Fruit fly (Drosophila melanogaster): ENCODE results near the gene cact.
A peak's percentile ranks its signal among the peaks of the same experiment; 100 is the strongest.

dm6 chr2L:16271486-16271806 is 54.6 kb downstream of the cact start:
- TF ChIP-seq kay (GFP tag; ENCODE audit: borderline replicate concordance) = peak; percentile 62
- peak; percentile 85 for TF ChIP-seq Mnt (GFP tag; optimal IDR thresholded peaks at IDR 0.05)
- TF ChIP-seq Hr96 (GFP tag; optimal IDR thresholded peaks at IDR 0.05) = no peak
